Fruit fly (Drosophila melanogaster) whole organism, embryonic: ENCODE measurements around the gene CG31178.

ENCODE experiments used
- Atf3 ChIP-seq: fragments of 200-800 bp; sonication (Bioruptor generic); optimal IDR thresholded peaks from 3 replicates; lab custom pipeline; 2016; ENCODE audit warnings: missing biosample characterization, missing genetic modification characterization
- CG10321 ChIP-seq: fragments of 200-800 bp; sonication (Bioruptor generic); IDR thresholded peaks from 2 replicates; pipeline ENCODE4 v1.3.6; 2022; ENCODE audit warnings: missing biosample characterization, missing genetic modification characterization
- CG10979 ChIP-seq: fragments of 200-800 bp; sonication (Bioruptor generic); optimal IDR thresholded peaks from 2 replicates; lab custom pipeline; 2018; ENCODE audit warnings: missing biosample characterization, mild to moderate bottlenecking, missing genetic modification characterization, moderate library complexity
- CG11504 ChIP-seq: fragments of 200-800 bp; sonication (Bioruptor generic); optimal IDR thresholded peaks from 3 replicates; lab custom pipeline; 2019; ENCODE audit warnings: missing biosample characterization, mild to moderate bottlenecking, missing genetic modification characterization, moderate library complexity
- CG11723 ChIP-seq: fragments of 200-800 bp; sonication (Bioruptor generic); optimal IDR thresholded peaks from 2 replicates; lab custom pipeline; 2017; ENCODE audit warnings: missing biosample characterization, mild to moderate bottlenecking, missing genetic modification characterization
- CG12104 ChIP-seq: fragments of 200-800 bp; sonication (Bioruptor generic); optimal IDR thresholded peaks from 3 replicates; lab custom pipeline; 2016; ENCODE audit warnings: missing biosample characterization, missing genetic modification characterization
- CG12236 ChIP-seq: fragments of 200-800 bp; sonication (Bioruptor generic); optimal IDR thresholded peaks from 2 replicates; lab custom pipeline; 2016; ENCODE audit warnings: missing biosample characterization, missing genetic modification characterization
- CG12659 ChIP-seq: fragments of 200-800 bp; sonication (Bioruptor generic); optimal IDR thresholded peaks from 3 replicates; lab custom pipeline; 2017; ENCODE audit warnings: mild to moderate bottlenecking, missing biosample characterization, missing genetic modification reagents, missing genetic modification characterization
- CG12744 ChIP-seq: fragments of 200-800 bp; sonication (Bioruptor generic); optimal IDR thresholded peaks from 2 replicates; lab custom pipeline; 2016; ENCODE audit warnings: missing biosample characterization, missing genetic modification characterization
- CG13424 ChIP-seq: fragments of 200-800 bp; sonication (Bioruptor generic); optimal IDR thresholded peaks from 2 replicates; lab custom pipeline; 2019; ENCODE audit warnings: missing biosample characterization, mild to moderate bottlenecking, missing genetic modification characterization, moderate library complexity
- CG13624 ChIP-seq: fragments of 200-800 bp; sonication (Bioruptor generic); optimal IDR thresholded peaks from 2 replicates; lab custom pipeline; 2016; ENCODE audit warnings: missing biosample characterization, missing genetic modification characterization
- CG14050 ChIP-seq: fragments of 200-800 bp; sonication (Bioruptor generic); IDR thresholded peaks from 3 replicates; pipeline ENCODE4 v1.3.6; 2022; ENCODE audit warnings: missing biosample characterization, missing genetic modification characterization
- CG2199 ChIP-seq: fragments of 200-800 bp; sonication (Bioruptor generic); IDR thresholded peaks from 3 replicates; pipeline ENCODE4 v1.3.6; 2022; ENCODE audit warnings: missing biosample characterization, missing genetic modification characterization
- CG2889 ChIP-seq: fragments of 200-800 bp; sonication (Bioruptor generic); IDR thresholded peaks from 3 replicates; pipeline ENCODE4 v1.3.6; 2022; ENCODE audit warnings: missing biosample characterization, missing genetic modification characterization
- CG3163 ChIP-seq: fragments of 200-800 bp; sonication (Bioruptor generic); optimal IDR thresholded peaks from 3 replicates; lab custom pipeline; 2016; ENCODE audit warnings: missing biosample characterization, missing genetic modification characterization
- CG34376 ChIP-seq: fragments of 200-800 bp; sonication (Bioruptor generic); optimal IDR thresholded peaks from 2 replicates; lab custom pipeline; 2018; ENCODE audit warnings: missing biosample characterization, mild to moderate bottlenecking, missing genetic modification characterization
- CG3995 ChIP-seq: fragments of 200-800 bp; sonication (Bioruptor generic); optimal IDR thresholded peaks from 3 replicates; lab custom pipeline; 2016; ENCODE audit warnings: missing biosample characterization, missing genetic modification characterization
- CG7745 ChIP-seq: fragments of 200-800 bp; sonication (Bioruptor generic); optimal IDR thresholded peaks from 2 replicates; lab custom pipeline; 2018; ENCODE audit warnings: missing biosample characterization, mild to moderate bottlenecking, missing genetic modification characterization, moderate library complexity
- CG7987 ChIP-seq: fragments of 200-800 bp; sonication (Bioruptor generic); optimal IDR thresholded peaks from 2 replicates; lab custom pipeline; 2018; ENCODE audit warnings: missing biosample characterization, mild to moderate bottlenecking, missing genetic modification characterization, moderate library complexity
- CoRest ChIP-seq: fragments of 200-800 bp; sonication (Bioruptor generic); optimal IDR thresholded peaks from 3 replicates; lab custom pipeline; 2018; ENCODE audit warnings: missing biosample characterization, mild to moderate bottlenecking, missing genetic modification characterization, moderate library complexity
- D19B ChIP-seq: fragments of 200-800 bp; sonication (Bioruptor generic); optimal IDR thresholded peaks from 2 replicates; lab custom pipeline; 2017; ENCODE audit warnings: missing biosample characterization, mild to moderate bottlenecking, missing genetic modification characterization
- Ets97D ChIP-seq: fragments of 200-800 bp; sonication (Bioruptor generic); optimal IDR thresholded peaks from 3 replicates; lab custom pipeline; 2016; ENCODE audit warnings: missing biosample characterization, missing genetic modification characterization
- Gsc ChIP-seq: fragments of 200-800 bp; sonication (Bioruptor generic); IDR thresholded peaks from 2 replicates; pipeline ENCODE4 v1.3.6; 2022; ENCODE audit warnings: missing biosample characterization, missing genetic modification characterization
- HmgD ChIP-seq: fragments of 200-800 bp; sonication (Bioruptor generic); optimal IDR thresholded peaks from 3 replicates; lab custom pipeline; 2016; ENCODE audit warnings: missing biosample characterization, missing genetic modification characterization
- Hr3 ChIP-seq: fragments of 200-800 bp; sonication (Bioruptor generic); optimal IDR thresholded peaks from 3 replicates; lab custom pipeline; 2016; ENCODE audit warnings: missing biosample characterization, missing genetic modification characterization
- Mad ChIP-seq: fragments of 200-800 bp; sonication (Bioruptor generic); optimal IDR thresholded peaks from 2 replicates; lab custom pipeline; 2016; ENCODE audit warnings: missing biosample characterization, missing genetic modification characterization
- Opbp ChIP-seq: fragments of 200-800 bp; sonication (Bioruptor generic); IDR thresholded peaks from 3 replicates; pipeline ENCODE4 v1.3.6; 2022; ENCODE audit warnings: missing biosample characterization, missing genetic modification characterization; ENCODE audit not compliant: partially characterized antibody
- Sox100B ChIP-seq: fragments of 200-800 bp; sonication (Bioruptor generic); optimal IDR thresholded peaks from 3 replicates; lab custom pipeline; 2018; ENCODE audit warnings: missing biosample characterization, mild to moderate bottlenecking, missing genetic modification characterization
- Stat92E ChIP-seq, 3 experiments: fragments of >200 bp in 2 of 3; fragments of 200-800 bp in 1 of 3; sonication (Bioruptor generic) in 1 of 3; optimal IDR thresholded peaks; 2 replicates each; lab custom pipeline; 2017 to 2019; ENCODE audit warnings: missing biosample characterization in 3 of 3, missing genetic modification characterization in 3 of 3, mild to moderate bottlenecking in 1 of 3, moderate library complexity in 1 of 3
- Tbp ChIP-seq: fragments of >200 bp; optimal IDR thresholded peaks from 2 replicates; lab custom pipeline; 2018; ENCODE audit warnings: missing biosample characterization, missing genetic modification characterization
- chinmo ChIP-seq: fragments of 200-800 bp; sonication (Bioruptor generic); IDR thresholded peaks from 4 replicates; pipeline ENCODE4 v1.3.6; 2022; ENCODE audit warnings: missing biosample characterization, missing genetic modification characterization; ENCODE audit not compliant: partially characterized antibody
- cwo ChIP-seq: fragments of 200-800 bp; sonication (Bioruptor generic); optimal IDR thresholded peaks from 3 replicates; lab custom pipeline; 2017; ENCODE audit warnings: missing biosample characterization, missing genetic modification characterization, mild to moderate bottlenecking, moderate library complexity, missing genetic modification reagents
- dan ChIP-seq: fragments of 200-800 bp; sonication (Bioruptor generic); IDR thresholded peaks from 2 replicates; pipeline ENCODE4 v1.3.6; 2022; ENCODE audit warnings: missing biosample characterization, missing genetic modification characterization
- emc ChIP-seq: fragments of 200-800 bp; sonication (Bioruptor generic); optimal IDR thresholded peaks from 2 replicates; lab custom pipeline; 2016; ENCODE audit warnings: missing biosample characterization, missing genetic modification characterization
- en ChIP-seq: fragments of 200-800 bp; sonication (Bioruptor generic); optimal IDR thresholded peaks from 2 replicates; lab custom pipeline; 2016; ENCODE audit warnings: missing biosample characterization, missing genetic modification characterization
- esg ChIP-seq: fragments of 200-800 bp; sonication (Bioruptor generic); conservative IDR thresholded peaks from 2 replicates; pipeline ENCODE4 v1.3.6; 2022; ENCODE audit warnings: missing biosample characterization, missing genetic modification characterization
- eyg ChIP-seq: fragments of 200-800 bp; sonication (Bioruptor generic); optimal IDR thresholded peaks from 3 replicates; lab custom pipeline; 2016; ENCODE audit warnings: missing biosample characterization, missing genetic modification characterization
- kah ChIP-seq: fragments of 200-800 bp; sonication (Bioruptor generic); optimal IDR thresholded peaks from 2 replicates; lab custom pipeline; 2018; ENCODE audit warnings: missing biosample characterization, mild to moderate bottlenecking, missing genetic modification characterization
- ken ChIP-seq: fragments of 200-800 bp; sonication (Bioruptor generic); IDR thresholded peaks from 3 replicates; pipeline ENCODE4 v1.3.6; 2022; ENCODE audit warnings: missing biosample characterization, missing genetic modification characterization
- lola ChIP-seq, 3 experiments: fragments of >200 bp in 2 of 3; fragments of 200-800 bp in 1 of 3; sonication (Bioruptor generic) in 1 of 3; optimal IDR thresholded peaks; 2 replicates each; lab custom pipeline; 2017 to 2019; ENCODE audit warnings: missing biosample characterization in 3 of 3, missing genetic modification characterization in 3 of 3, mild to moderate bottlenecking in 1 of 3, moderate library complexity in 1 of 3
- otp ChIP-seq: fragments of 200-800 bp; sonication (Bioruptor generic); IDR thresholded peaks from 3 replicates; pipeline ENCODE4, ENCODE4 v1.3.6; 2022; ENCODE audit warnings: missing biosample characterization, missing genetic modification characterization
- psq ChIP-seq: fragments of 200-800 bp; sonication (Bioruptor generic); optimal IDR thresholded peaks from 2 replicates; lab custom pipeline; 2017; ENCODE audit warnings: missing biosample characterization, missing genetic modification characterization
- pum ChIP-seq: fragments of 200-800 bp; sonication (Bioruptor generic); optimal IDR thresholded peaks from 2 replicates; lab custom pipeline; 2016; ENCODE audit warnings: missing biosample characterization, missing genetic modification characterization
- ro ChIP-seq: fragments of 200-800 bp; sonication (Bioruptor generic); IDR thresholded peaks from 2 replicates; pipeline ENCODE4 v1.3.6; 2022; ENCODE audit warnings: missing biosample characterization, missing genetic modification characterization
- run ChIP-seq: fragments of 200-800 bp; sonication (Bioruptor generic); optimal IDR thresholded peaks from 3 replicates; lab custom pipeline; 2018; ENCODE audit warnings: missing biosample characterization, mild to moderate bottlenecking, missing genetic modification characterization
- sens ChIP-seq: fragments of 200-800 bp; sonication (Bioruptor generic); peaks from one replicate; lab custom pipeline; 2016; ENCODE audit warnings: missing biosample characterization, missing genetic modification characterization
- slou ChIP-seq: fragments of 200-800 bp; sonication (Bioruptor generic); optimal IDR thresholded peaks from 3 replicates; lab custom pipeline; 2016; ENCODE audit warnings: missing biosample characterization, missing genetic modification characterization
- stwl ChIP-seq: fragments of 200-800 bp; sonication (Bioruptor generic); optimal IDR thresholded peaks from 3 replicates; lab custom pipeline; 2018; ENCODE audit warnings: missing biosample characterization, mild to moderate bottlenecking, missing genetic modification characterization, moderate library complexity
- tna ChIP-seq: fragments of 200-800 bp; sonication (Bioruptor generic); IDR thresholded peaks from 2 replicates; pipeline ENCODE4 v1.3.6; 2022; ENCODE audit warnings: missing biosample characterization, missing genetic modification characterization; ENCODE audit not compliant: partially characterized antibody
- unc-4 ChIP-seq: fragments of 200-800 bp; sonication (Bioruptor generic); IDR thresholded peaks from 2 replicates; pipeline ENCODE4 v1.3.6; 2022; ENCODE audit warnings: missing biosample characterization, missing genetic modification characterization; ENCODE audit not compliant: partially characterized antibody
- yki ChIP-seq: fragments of >200 bp; optimal IDR thresholded peaks from 3 replicates; lab custom pipeline; 2018

The CG31178 gene

dm6 chr3R:21848987-21849442 lies 24.5 kb upstream of the CG31178 start:
- peak; percentile 97 for TF ChIP-seq sens (GFP tag; lab: Kevin White, UChicago)
- TF ChIP-seq CG13424 (tag; lab: Kevin White, UChicago): peak; percentile 75
- no peak for TF ChIP-seq chinmo (GFP tag; lab: Robert Waterston, UW)
- peak; percentile 28 for TF ChIP-seq kah
- TF ChIP-seq Mad (GFP tag; lab: Kevin White, UChicago): peak; percentile 36
- TF ChIP-seq slou (GFP tag; lab: Kevin White, UChicago): peak; percentile 52
- TF ChIP-seq CG11723: peak; percentile 51
- TF ChIP-seq HmgD (GFP tag; lab: Kevin White, UChicago): no peak
- peak; percentile 79 for TF ChIP-seq CG12104
- peak; percentile 46 for TF ChIP-seq yki (lab: Kevin White, UChicago)
- TF ChIP-seq emc (GFP tag; lab: Kevin White, UChicago): no peak
- no peak for TF ChIP-seq CG13624 (GFP tag; lab: Kevin White, UChicago)
- no peak for TF ChIP-seq otp (GFP tag; lab: Robert Waterston, UW)
- no peak for TF ChIP-seq CG10321 (GFP tag; lab: Robert Waterston, UW)
- TF ChIP-seq CG2889 (GFP tag; lab: Robert Waterston, UW): no peak
- TF ChIP-seq pum (GFP tag; lab: Kevin White, UChicago): peak; percentile 63
- peak; percentile 75 for TF ChIP-seq CoRest (tag; lab: Kevin White, UChicago)
- 0 out of 2 replicates have a peak, but pooled peaks have one; percentile 9 for TF ChIP-seq esg (GFP tag; lab: Robert Waterston, UW)
- TF ChIP-seq lola (GFP tag; optimal IDR thresholded peaks at IDR 0.05; lab: Kevin White, UChicago): peak in 1 of 3 experiments; percentile 85
- peak; percentile 84 for TF ChIP-seq CG10979 (tag; lab: Kevin White, UChicago)
- TF ChIP-seq Opbp (GFP tag; lab: Robert Waterston, UW): no peak
- TF ChIP-seq unc-4: no peak
- TF ChIP-seq CG34376 (GFP tag; lab: Kevin White, UChicago): no peak
- peak in 1 of 3 experiments; percentile 69 for TF ChIP-seq Stat92E (GFP tag; optimal IDR thresholded peaks at IDR 0.05; lab: Kevin White, UChicago)
- TF ChIP-seq eyg: peak; percentile 27
- no peak for TF ChIP-seq Gsc (GFP tag; lab: Robert Waterston, UW)
- no peak for TF ChIP-seq CG7745 (tag; lab: Kevin White, UChicago)
- no peak for TF ChIP-seq CG7987 (GFP tag; lab: Kevin White, UChicago)
- peak; percentile 21; the same call in 2 of the 3 replicates for TF ChIP-seq CG14050 (GFP tag; lab: Robert Waterston, UW)
- TF ChIP-seq stwl (tag; lab: Kevin White, UChicago): peak; percentile 7
- no peak; the same call in 1 of the 2 replicates for TF ChIP-seq ro (GFP tag; lab: Robert Waterston, UW)
- peak; percentile 87 for TF ChIP-seq Sox100B (GFP tag; lab: Kevin White, UChicago)
- TF ChIP-seq CG11504 (tag; lab: Kevin White, UChicago): peak; percentile 87
- peak; percentile 36 for TF ChIP-seq cwo
- TF ChIP-seq CG3163 (GFP tag; lab: Kevin White, UChicago): no peak
- peak; percentile 56 for TF ChIP-seq Hr3 (GFP tag; lab: Kevin White, UChicago)
- no peak for TF ChIP-seq CG3995 (GFP tag; lab: Kevin White, UChicago)
- TF ChIP-seq CG12744 (GFP tag; lab: Kevin White, UChicago): peak; percentile 28
- peak; percentile 8 for TF ChIP-seq D19B (GFP tag; lab: Kevin White, UChicago)
- TF ChIP-seq tna: no peak
- no peak for TF ChIP-seq ken (GFP tag; lab: Robert Waterston, UW)
- peak; percentile 19 for TF ChIP-seq CG12236
- peak; percentile 69 for TF ChIP-seq CG12659 (GFP tag; lab: Kevin White, UChicago)
- peak; percentile 0 for TF ChIP-seq run (tag; lab: Kevin White, UChicago)
- TF ChIP-seq Atf3 (GFP tag; lab: Kevin White, UChicago): peak; percentile 16
- TF ChIP-seq Tbp: no peak
- TF ChIP-seq dan (GFP tag; lab: Robert Waterston, UW): no peak
- TF ChIP-seq en (GFP tag; lab: Kevin White, UChicago): peak; percentile 54
- no peak for TF ChIP-seq psq (GFP tag; lab: Kevin White, UChicago)
- TF ChIP-seq CG2199 (GFP tag; lab: Robert Waterston, UW): no peak
- peak; percentile 37 for TF ChIP-seq Ets97D
